Fruit fly (Drosophila melanogaster) whole organism, pupa: ENCODE measurements around the gene CG14722.

ENCODE experiments used
- CG14655 ChIP-seq: fragments of 200-800 bp; sonication (Bioruptor generic); optimal IDR thresholded peaks from 3 replicates; lab custom pipeline; 2017; ENCODE audit warnings: mild to moderate bottlenecking, missing biosample characterization, missing genetic modification reagents, missing genetic modification characterization
- CG17806 ChIP-seq: fragments of 200-800 bp; sonication (Bioruptor generic); optimal IDR thresholded peaks from 2 replicates; lab custom pipeline; 2018; ENCODE audit warnings: missing biosample characterization, mild to moderate bottlenecking, missing genetic modification characterization, moderate library complexity
- CG34367 ChIP-seq: fragments of 200-800 bp; sonication (Bioruptor generic); optimal IDR thresholded peaks from 2 replicates; lab custom pipeline; 2018; ENCODE audit warnings: missing biosample characterization, mild to moderate bottlenecking, missing genetic modification characterization
- Ets98B ChIP-seq: fragments of 200-800 bp; sonication (Bioruptor generic); IDR thresholded peaks from 2 replicates; pipeline ENCODE4 v1.3.6; 2022; ENCODE audit warnings: missing biosample characterization, missing genetic modification characterization
- fd96Ca ChIP-seq: fragments of 200-800 bp; sonication (Bioruptor generic); IDR thresholded peaks from 3 replicates; pipeline ENCODE4 v1.3.6; 2022; ENCODE audit warnings: missing biosample characterization, missing genetic modification characterization
- gl ChIP-seq: fragments of 200-800 bp; sonication (Bioruptor generic); optimal IDR thresholded peaks from 2 replicates; lab custom pipeline; 2018; ENCODE audit warnings: missing biosample characterization, mild to moderate bottlenecking, missing genetic modification characterization

dm6 chr3R:11760669-11761387 lies 19.1 kb downstream of the CG14722 start:
- TF ChIP-seq gl (tag; lab: Kevin White, UChicago): peak; percentile 100
- peak; percentile 100 for TF ChIP-seq CG14655 (GFP tag; lab: Kevin White, UChicago)
- no peak for TF ChIP-seq fd96Ca (GFP tag; lab: Robert Waterston, UW)
- TF ChIP-seq CG17806: peak; percentile 100
- TF ChIP-seq Ets98B (GFP tag; lab: Robert Waterston, UW): no peak
- TF ChIP-seq CG34367 (tag; lab: Kevin White, UChicago): peak; percentile 100
